Fruit fly (Drosophila melanogaster) whole organism, embryonic: ENCODE measurements around the gene CG12674.

Experiments
- CG3281 ChIP-seq: fragments of 200-800 bp; sonication (Bioruptor generic); optimal IDR thresholded peaks from 3 replicates; lab custom pipeline; 2017; ENCODE audit warnings: missing biosample characterization, mild to moderate bottlenecking, missing genetic modification characterization
- Hr39 ChIP-seq: fragments of >200 bp; optimal IDR thresholded peaks from 2 replicates; lab custom pipeline; 2017
- psq ChIP-seq: fragments of 200-800 bp; sonication (Bioruptor generic); optimal IDR thresholded peaks from 2 replicates; lab custom pipeline; 2017; ENCODE audit warnings: missing biosample characterization, missing genetic modification characterization

dm6 chr2L:2039458-2039857, 40.3 kb upstream of the CG12674 start:
- no peak for TF ChIP-seq CG3281 (GFP tag; lab: Kevin White, UChicago)
- no peak for TF ChIP-seq psq (GFP tag; lab: Kevin White, UChicago)
- TF ChIP-seq Hr39: no peak
